Fruit fly (Drosophila melanogaster) Kc167 (cell line): ENCODE data around the gene CG11629.

Experiments
- Myc ChIP-seq: fragments of >200 bp; optimal IDR thresholded peaks from 2 replicates; lab custom pipeline; 2017; ENCODE audit warnings: missing external identifiers
- Sin3A ChIP-seq: fragments of >200 bp; optimal IDR thresholded peaks from 2 replicates; lab custom pipeline; 2018; ENCODE audit warnings: missing external identifiers
- h ChIP-seq: fragments of >200 bp; optimal IDR thresholded peaks from 3 replicates; lab custom pipeline; 2018; ENCODE audit warnings: missing external identifiers
- insv ChIP-seq: fragments of >200 bp; optimal IDR thresholded peaks from 3 replicates; lab custom pipeline; 2018; ENCODE audit warnings: missing external identifiers
- ttk ChIP-seq: sonication (Bioruptor generic); optimal IDR thresholded peaks from 2 replicates; lab custom pipeline; 2017; ENCODE audit warnings: missing external identifiers

dm6 chr2L:21890205-21890604 lies 7.9 kb downstream of the CG11629 start:
- TF ChIP-seq ttk (lab: Kevin White, UChicago) = no peak
- no peak for TF ChIP-seq Myc (lab: Kevin White, UChicago)
- no peak for TF ChIP-seq Sin3A (lab: Kevin White, UChicago)
- TF ChIP-seq h = no peak
- TF ChIP-seq insv (lab: Kevin White, UChicago) = no peak
